Fruit fly (Drosophila melanogaster) whole organism, embryonic: Measurements from ENCODE around the gene CG2909.

Experiments
- CG11504 ChIP-seq: fragments of 200-800 bp; sonication (Bioruptor generic); optimal IDR thresholded peaks from 3 replicates; lab custom pipeline; 2019; ENCODE audit warnings: missing biosample characterization, mild to moderate bottlenecking, missing genetic modification characterization, moderate library complexity
- CG12391 ChIP-seq: fragments of 200-800 bp; sonication (Bioruptor generic); optimal IDR thresholded peaks from 3 replicates; lab custom pipeline; 2018; ENCODE audit warnings: missing biosample characterization, mild to moderate bottlenecking, missing genetic modification characterization, moderate library complexity
- CG13296 ChIP-seq: fragments of 200-800 bp; sonication (Bioruptor generic); optimal IDR thresholded peaks from 3 replicates; lab custom pipeline; 2018; ENCODE audit warnings: missing biosample characterization, mild to moderate bottlenecking, missing genetic modification characterization
- CG13424 ChIP-seq: fragments of 200-800 bp; sonication (Bioruptor generic); optimal IDR thresholded peaks from 2 replicates; lab custom pipeline; 2019; ENCODE audit warnings: missing biosample characterization, mild to moderate bottlenecking, missing genetic modification characterization, moderate library complexity
- CG13775 ChIP-seq: fragments of 200-800 bp; sonication (Bioruptor generic); optimal IDR thresholded peaks from 3 replicates; lab custom pipeline; 2017; ENCODE audit warnings: missing biosample characterization, mild to moderate bottlenecking, missing genetic modification characterization
- CG14441 ChIP-seq: fragments of 200-800 bp; sonication (Bioruptor generic); IDR thresholded peaks from 2 replicates; pipeline ENCODE4 v1.3.6; 2022; ENCODE audit warnings: missing biosample characterization, missing genetic modification characterization
- CG16815 ChIP-seq: fragments of 200-800 bp; sonication (Bioruptor generic); optimal IDR thresholded peaks from 3 replicates; lab custom pipeline; 2017; ENCODE audit warnings: missing biosample characterization, mild to moderate bottlenecking, missing genetic modification characterization
- CG16863 ChIP-seq: fragments of 200-800 bp; sonication (Bioruptor generic); optimal IDR thresholded peaks from 3 replicates; lab custom pipeline; 2016; ENCODE audit warnings: missing biosample characterization, missing genetic modification characterization
- CG17361 ChIP-seq: fragments of 200-800 bp; sonication (Bioruptor generic); IDR thresholded peaks from 3 replicates; pipeline ENCODE4 v1.3.6; 2022; ENCODE audit warnings: missing biosample characterization, missing genetic modification characterization
- CG17568 ChIP-seq: fragments of 200-800 bp; sonication (Bioruptor generic); optimal IDR thresholded peaks from 2 replicates; lab custom pipeline; 2018; ENCODE audit warnings: missing biosample characterization, mild to moderate bottlenecking, missing genetic modification characterization, moderate library complexity
- CG17612 ChIP-seq: fragments of 200-800 bp; sonication (Bioruptor generic); IDR thresholded peaks from 2 replicates; pipeline ENCODE4 v1.3.6; 2022; ENCODE audit warnings: missing biosample characterization, missing genetic modification characterization
- CG18262 ChIP-seq: fragments of 200-800 bp; optimal IDR thresholded peaks from 3 replicates; lab custom pipeline; 2019; ENCODE audit warnings: missing biosample characterization, mild to moderate bottlenecking, missing genetic modification characterization, moderate library complexity
- CG18476 ChIP-seq: fragments of 200-800 bp; sonication (Bioruptor generic); optimal IDR thresholded peaks from 2 replicates; lab custom pipeline; 2016; ENCODE audit warnings: missing biosample characterization, mild to moderate bottlenecking, missing genetic modification characterization
- CG2678 ChIP-seq: fragments of 200-800 bp; sonication (Bioruptor generic); optimal IDR thresholded peaks from 3 replicates; lab custom pipeline; 2019; ENCODE audit warnings: missing biosample characterization, mild to moderate bottlenecking, missing genetic modification characterization, moderate library complexity
- CG30403 ChIP-seq: fragments of 200-800 bp; sonication (Bioruptor generic); optimal IDR thresholded peaks from 3 replicates; lab custom pipeline; 2016; ENCODE audit warnings: missing biosample characterization, missing genetic modification characterization
- CG31441 ChIP-seq: fragments of 200-800 bp; sonication (Bioruptor generic); IDR thresholded peaks from 2 replicates; pipeline ENCODE4 v1.3.6; 2022; ENCODE audit warnings: missing biosample characterization, missing genetic modification characterization
- CG3163 ChIP-seq: fragments of 200-800 bp; sonication (Bioruptor generic); optimal IDR thresholded peaks from 3 replicates; lab custom pipeline; 2016; ENCODE audit warnings: missing biosample characterization, missing genetic modification characterization
- CG3281 ChIP-seq: fragments of 200-800 bp; sonication (Bioruptor generic); optimal IDR thresholded peaks from 3 replicates; lab custom pipeline; 2017; ENCODE audit warnings: missing biosample characterization, mild to moderate bottlenecking, missing genetic modification characterization
- CG4820 ChIP-seq: fragments of 200-800 bp; sonication (Bioruptor generic); optimal IDR thresholded peaks from 3 replicates; lab custom pipeline; 2016; ENCODE audit warnings: missing biosample characterization, missing genetic modification characterization
- CG7839 ChIP-seq: fragments of 200-800 bp; sonication (Bioruptor generic); optimal IDR thresholded peaks from 3 replicates; lab custom pipeline; 2018; ENCODE audit warnings: missing biosample characterization, mild to moderate bottlenecking, missing genetic modification characterization, moderate library complexity
- CG9437 ChIP-seq: fragments of 200-800 bp; sonication (Bioruptor generic); optimal IDR thresholded peaks from 2 replicates; lab custom pipeline; 2018; ENCODE audit warnings: missing biosample characterization, mild to moderate bottlenecking, missing genetic modification characterization
- CoRest ChIP-seq: fragments of 200-800 bp; sonication (Bioruptor generic); optimal IDR thresholded peaks from 3 replicates; lab custom pipeline; 2018; ENCODE audit warnings: missing biosample characterization, mild to moderate bottlenecking, missing genetic modification characterization, moderate library complexity
- Hsf ChIP-seq: fragments of 200-800 bp; sonication (Bioruptor generic); optimal IDR thresholded peaks from 3 replicates; lab custom pipeline; 2016; ENCODE audit warnings: missing biosample characterization, missing genetic modification characterization
- Med ChIP-seq: fragments of 200-800 bp; sonication (Bioruptor generic); peaks from one replicate; lab custom pipeline; 2016; ENCODE audit warnings: missing biosample characterization, missing genetic modification characterization, mild to moderate bottlenecking, inconsistent platforms, moderate library complexity
- Neu2 ChIP-seq: fragments of 200-800 bp; sonication (Bioruptor generic); optimal IDR thresholded peaks from 3 replicates; lab custom pipeline; 2016; ENCODE audit warnings: missing biosample characterization, missing genetic modification characterization, borderline replicate concordance
- NfI ChIP-seq: fragments of 200-800 bp; sonication (Bioruptor generic); optimal IDR thresholded peaks from 3 replicates; lab custom pipeline; 2018; ENCODE audit warnings: missing biosample characterization, mild to moderate bottlenecking, missing genetic modification characterization, moderate library complexity
- Oli ChIP-seq: fragments of 200-800 bp; sonication (Bioruptor generic); optimal IDR thresholded peaks from 2 replicates; lab custom pipeline; 2018; ENCODE audit warnings: missing biosample characterization, mild to moderate bottlenecking, missing genetic modification characterization, moderate library complexity
- Sox100B ChIP-seq: fragments of 200-800 bp; sonication (Bioruptor generic); optimal IDR thresholded peaks from 3 replicates; lab custom pipeline; 2018; ENCODE audit warnings: missing biosample characterization, mild to moderate bottlenecking, missing genetic modification characterization
- Sox102F ChIP-seq: fragments of 200-800 bp; sonication (Bioruptor generic); optimal IDR thresholded peaks from 2 replicates; lab custom pipeline; 2018; ENCODE audit warnings: missing biosample characterization, mild to moderate bottlenecking, missing genetic modification characterization, moderate library complexity
- Ssrp ChIP-seq: fragments of 200-800 bp; sonication (Bioruptor generic); optimal IDR thresholded peaks from 2 replicates; lab custom pipeline; 2018; ENCODE audit warnings: missing biosample characterization, mild to moderate bottlenecking, missing genetic modification characterization, moderate library complexity
- Trl ChIP-seq, 3 experiments: fragments of >200 bp in 2 of 3; fragments of 200-800 bp in 1 of 3; sonication (Bioruptor generic) in 1 of 3; optimal IDR thresholded peaks; 2 replicates in 1 of 3; 3 replicates in 2 of 3; lab custom pipeline; 2016 to 2017; ENCODE audit warnings: missing biosample characterization in 1 of 3, missing genetic modification characterization in 1 of 3
- abd-A ChIP-seq: fragments of 200-800 bp; sonication (Bioruptor generic); optimal IDR thresholded peaks from 3 replicates; lab custom pipeline; 2019; ENCODE audit warnings: missing biosample characterization, mild to moderate bottlenecking, missing genetic modification characterization, moderate library complexity
- az2 ChIP-seq: fragments of 200-800 bp; sonication (Bioruptor generic); optimal IDR thresholded peaks from 3 replicates; lab custom pipeline; 2016; ENCODE audit warnings: missing biosample characterization, missing genetic modification characterization
- bab2 ChIP-seq: fragments of 200-800 bp; sonication (Bioruptor generic); optimal IDR thresholded peaks from 2 replicates; lab custom pipeline; 2016; ENCODE audit warnings: missing biosample characterization, missing genetic modification characterization
- ci ChIP-seq: fragments of 200-800 bp; sonication (Bioruptor generic); IDR thresholded peaks from 3 replicates; pipeline ENCODE4 v1.3.6; 2022; ENCODE audit warnings: missing biosample characterization, missing genetic modification characterization
- dmrt11E ChIP-seq: fragments of 200-800 bp; sonication (Bioruptor generic); optimal IDR thresholded peaks from 3 replicates; lab custom pipeline; 2018; ENCODE audit warnings: missing biosample characterization, mild to moderate bottlenecking, missing genetic modification characterization, moderate library complexity
- gem ChIP-seq: fragments of 200-800 bp; sonication (Bioruptor generic); optimal IDR thresholded peaks from 2 replicates; lab custom pipeline; 2019; ENCODE audit warnings: missing biosample characterization, mild to moderate bottlenecking, missing genetic modification characterization, moderate library complexity
- grn ChIP-seq: fragments of 200-800 bp; sonication (Bioruptor generic); optimal IDR thresholded peaks from 3 replicates; lab custom pipeline; 2017; ENCODE audit warnings: missing biosample characterization, missing genetic modification characterization
- lola ChIP-seq, 3 experiments: fragments of >200 bp in 2 of 3; fragments of 200-800 bp in 1 of 3; sonication (Bioruptor generic) in 1 of 3; optimal IDR thresholded peaks; 2 replicates each; lab custom pipeline; 2017 to 2019; ENCODE audit warnings: missing biosample characterization in 3 of 3, missing genetic modification characterization in 3 of 3, mild to moderate bottlenecking in 1 of 3, moderate library complexity in 1 of 3
- nerfin-1 ChIP-seq: fragments of 200-800 bp; sonication (Bioruptor generic); optimal IDR thresholded peaks from 3 replicates; lab custom pipeline; 2019; ENCODE audit warnings: missing biosample characterization, mild to moderate bottlenecking, missing genetic modification characterization, moderate library complexity
- nmo ChIP-seq: fragments of 200-800 bp; sonication (Bioruptor generic); optimal IDR thresholded peaks from 2 replicates; lab custom pipeline; 2018; ENCODE audit warnings: missing biosample characterization, mild to moderate bottlenecking, missing genetic modification characterization, moderate library complexity
- nom ChIP-seq: fragments of 200-800 bp; sonication (Bioruptor generic); optimal IDR thresholded peaks from 2 replicates; lab custom pipeline; 2017; ENCODE audit warnings: missing biosample characterization, missing genetic modification characterization, mild to moderate bottlenecking, moderate library complexity, missing genetic modification reagents
- phol ChIP-seq: fragments of 200-800 bp; sonication (Bioruptor generic); optimal IDR thresholded peaks from 3 replicates; lab custom pipeline; 2018; ENCODE audit warnings: missing biosample characterization, mild to moderate bottlenecking, missing genetic modification characterization, moderate library complexity
- ranshi ChIP-seq: fragments of 200-800 bp; sonication (Bioruptor generic); IDR thresholded peaks from 2 replicates; pipeline ENCODE4 v1.3.6; 2022; ENCODE audit warnings: missing biosample characterization, missing genetic modification characterization
- row ChIP-seq: fragments of 200-800 bp; sonication (Bioruptor generic); IDR thresholded peaks from 3 replicates; pipeline ENCODE4 v1.3.6; 2022; ENCODE audit warnings: missing biosample characterization, missing genetic modification characterization
- sens ChIP-seq: fragments of 200-800 bp; sonication (Bioruptor generic); peaks from one replicate; lab custom pipeline; 2016; ENCODE audit warnings: missing biosample characterization, missing genetic modification characterization
- tin ChIP-seq: fragments of 200-800 bp; sonication (Bioruptor generic); optimal IDR thresholded peaks from 3 replicates; lab custom pipeline; 2016; ENCODE audit warnings: missing biosample characterization, missing genetic modification characterization

The CG2909 gene

dm6 chrX:10324836-10325566, 1.3 kb upstream of the CG2909 start (continued):
- TF ChIP-seq sens (GFP tag; lab: Kevin White, UChicago) (peak; percentile 83), grn (GFP tag; lab: Kevin White, UChicago) (peak; percentile 36), nom (GFP tag; lab: Kevin White, UChicago) (peak; percentile 27), gem (tag; lab: Kevin White, UChicago) (peak; percentile 43), Ssrp (tag; lab: Kevin White, UChicago) (peak; percentile 12), CG7839 (tag; lab: Kevin White, UChicago) (peak; percentile 24), NfI (GFP tag; lab: Kevin White, UChicago) (peak; percentile 22), Hsf (peak; percentile 11), nerfin-1 (peak; percentile 19), CG9437 (peak; percentile 37), az2 (GFP tag; lab: Kevin White, UChicago) (peak; percentile 5), CG13775 (GFP tag; lab: Kevin White, UChicago) (peak; percentile 44), bab2 (peak; percentile 8), lola (GFP tag; optimal IDR thresholded peaks at IDR 0.05; lab: Kevin White, UChicago) (peak in 1 of 3 experiments; percentile 39), tin (GFP tag; lab: Kevin White, UChicago) (peak; percentile 2), row (GFP tag; lab: Robert Waterston, UW) (peak; percentile 40; the same call in 1 of the 3 replicates), phol (tag; lab: Kevin White, UChicago) (peak; percentile 4), CG17361 (GFP tag; lab: Robert Waterston, UW) (peak; percentile 58; the same call in 2 of the 3 replicates), CG11504 (tag; lab: Kevin White, UChicago) (peak; percentile 51), Neu2 (GFP tag; lab: Kevin White, UChicago) (no peak), CG12391 (peak; percentile 31), Med (GFP tag; lab: Kevin White, UChicago) (peak; percentile 75), Trl (optimal IDR thresholded peaks at IDR 0.05; lab: Kevin White, UChicago) (peak in 1 of 2 experiments; percentile 72), Trl (GFP tag; optimal IDR thresholded peaks at IDR 0.05; lab: Kevin White, UChicago) (no peak), CG16815 (GFP tag; lab: Kevin White, UChicago) (peak; percentile 8), CG13296 (GFP tag; lab: Kevin White, UChicago) (peak; percentile 11), ci (GFP tag; lab: Robert Waterston, UW) (0 out of 3 replicates have a peak, but pooled peaks have one; percentile 20), abd-A (tag; lab: Kevin White, UChicago) (peak; percentile 14), CG14441 (GFP tag; lab: Robert Waterston, UW) (0 out of 2 replicates have a peak, but pooled peaks have one; percentile 13), CG17612 (GFP tag; lab: Robert Waterston, UW) (no peak), CG18262 (tag; lab: Kevin White, UChicago) (peak; percentile 29), Sox102F (peak; percentile 23), CG17568 (GFP tag; lab: Kevin White, UChicago) (no peak), CG4820 (peak; percentile 80), ranshi (GFP tag; lab: Robert Waterston, UW) (no peak), CG3281 (GFP tag; lab: Kevin White, UChicago) (no peak), CG16863 (GFP tag; lab: Kevin White, UChicago) (peak; percentile 22), CG31441 (GFP tag; lab: Robert Waterston, UW) (0 out of 2 replicates have a peak, but pooled peaks have one; percentile 41), CG2678 (peak; percentile 51), CG18476 (GFP tag; lab: Kevin White, UChicago) (peak; percentile 22), Sox100B (GFP tag; lab: Kevin White, UChicago) (peak; percentile 31), dmrt11E (tag; lab: Kevin White, UChicago) (peak; percentile 14), CG13424 (tag; lab: Kevin White, UChicago) (no peak), Oli (tag; lab: Kevin White, UChicago) (peak; percentile 3), CG3163 (GFP tag; lab: Kevin White, UChicago) (peak; percentile 40), CG30403 (GFP tag; lab: Kevin White, UChicago) (peak; percentile 46), nmo (GFP tag; lab: Kevin White, UChicago) (peak; percentile 34), CoRest (tag; lab: Kevin White, UChicago) (peak; percentile 25)
